Worm (Caenorhabditis elegans) whole organism, L4/young adult: ENCODE data around the gene F58D2.5.

Experiments
- W03F9.2 ChIP-seq: fragments of 150-350 bp; optimal IDR thresholded peaks from 2 replicates; lab custom pipeline; 2014; ENCODE audit warnings: missing biosample characterization, missing genetic modification characterization
- dao-5 ChIP-seq: sonication (generic microtip); optimal IDR thresholded peaks from 2 replicates; lab custom pipeline; 2016; ENCODE audit warnings: missing genotype, missing genetic modification characterization, moderate library complexity, missing compliant biosample characterization
- him-1 ChIP-seq: sonication (generic microtip); optimal IDR thresholded peaks from 2 replicates; lab custom pipeline; 2016; ENCODE audit warnings: missing genotype, missing genetic modification reagents, missing genetic modification characterization, missing compliant biosample characterization

Gene F58D2.5

DNA sequence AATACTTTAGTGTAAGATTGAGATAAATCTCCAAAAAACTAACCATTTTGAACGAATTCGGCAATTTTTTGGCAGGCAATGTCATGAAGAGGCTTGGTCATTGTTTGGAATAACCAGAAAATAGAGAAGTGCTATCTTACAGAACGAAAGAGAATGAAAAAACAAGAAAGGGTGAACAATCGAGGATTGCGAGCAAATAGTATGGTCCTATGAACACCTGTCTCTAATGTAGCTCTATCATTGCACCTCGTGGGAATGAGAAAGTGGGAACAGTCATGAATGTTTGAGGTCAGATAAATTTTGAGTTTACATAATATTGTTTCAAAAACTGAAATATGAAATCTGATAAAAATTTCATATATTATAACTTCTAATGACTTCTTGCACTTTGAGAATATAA, 4.1 kb upstream of the F58D2.5 start, which contains the start of gene C48D1.1:
TSS of gene C48D1.1 (minus strand) at position 101 of the 400 bp plus-strand sequence.
- TF ChIP-seq dao-5 = no peak

DNA sequence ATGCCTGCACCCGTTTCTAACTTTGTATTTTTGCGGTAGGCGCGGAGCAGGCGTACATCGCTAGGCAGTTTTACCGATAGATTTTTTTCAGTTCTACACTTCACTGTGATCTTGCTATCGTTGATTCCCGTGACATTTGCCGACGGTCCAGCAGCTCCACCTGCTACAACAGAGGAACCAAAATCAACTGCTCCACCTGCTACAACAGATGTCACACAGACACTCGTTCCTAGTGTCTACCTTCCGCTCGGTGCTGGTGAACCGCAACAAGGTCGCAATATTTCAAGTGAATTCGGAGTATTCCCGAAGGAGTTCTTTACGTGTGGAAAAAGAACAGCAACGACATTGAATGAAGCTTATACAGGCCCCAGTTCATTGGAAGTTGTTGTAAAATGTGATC, 3.1 kb downstream of the F58D2.5 start:
- TF ChIP-seq W03F9.2 = no peak
- TF ChIP-seq him-1 = no peak
- TF ChIP-seq dao-5 = no peak

DNA sequence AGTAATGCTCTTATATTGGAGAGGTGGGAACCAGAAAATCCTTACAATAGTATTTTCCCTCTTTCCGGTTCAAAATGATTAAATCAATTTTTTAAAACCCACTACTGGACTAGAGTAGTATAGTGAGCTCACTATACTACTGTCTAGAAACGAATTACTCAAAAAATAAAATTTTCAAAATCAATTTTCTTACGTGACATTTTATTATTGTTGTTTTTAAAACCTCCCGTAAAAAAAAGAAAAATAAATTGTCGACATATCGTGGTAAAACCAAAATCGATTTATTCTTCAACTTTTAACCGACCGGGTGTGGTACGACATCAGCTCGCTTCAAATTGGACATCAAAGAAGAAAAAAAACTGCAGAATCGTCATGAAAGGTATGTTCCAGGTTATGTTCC, 3.7 kb downstream of the F58D2.5 start, which contains the start of gene F58D2.2:
TSS of gene F58D2.2 (plus strand) at position 301 of the 400 bp plus-strand sequence.
- TF ChIP-seq W03F9.2 = no peak
- TF ChIP-seq dao-5 = no peak
- no peak for TF ChIP-seq him-1

DNA sequence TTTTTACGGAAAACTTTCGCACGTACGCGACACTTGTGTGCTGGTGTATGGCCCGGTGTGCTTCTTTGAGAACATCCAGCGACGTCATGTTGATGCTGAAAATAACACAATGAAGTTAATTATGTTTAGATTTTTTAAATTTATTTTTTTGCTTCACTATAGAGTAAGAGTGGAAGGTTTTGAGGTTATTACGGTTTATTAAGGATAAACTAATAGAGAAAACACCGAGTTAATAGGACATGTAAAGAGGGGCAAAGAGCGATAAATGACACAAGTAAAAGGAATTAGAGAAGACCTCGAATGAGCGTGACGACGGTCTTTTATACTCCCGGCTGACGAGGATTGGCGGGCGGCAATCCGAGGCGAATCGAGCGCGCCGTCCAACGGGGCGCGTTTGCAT, 4.2 kb downstream of the F58D2.5 start, which contains the start of gene F58D2.4:
TSS of gene F58D2.4 (minus strand) at position 101 of the 400 bp plus-strand sequence.
- TF ChIP-seq him-1 (no peak), W03F9.2 (no peak), dao-5 (no peak)

DNA sequence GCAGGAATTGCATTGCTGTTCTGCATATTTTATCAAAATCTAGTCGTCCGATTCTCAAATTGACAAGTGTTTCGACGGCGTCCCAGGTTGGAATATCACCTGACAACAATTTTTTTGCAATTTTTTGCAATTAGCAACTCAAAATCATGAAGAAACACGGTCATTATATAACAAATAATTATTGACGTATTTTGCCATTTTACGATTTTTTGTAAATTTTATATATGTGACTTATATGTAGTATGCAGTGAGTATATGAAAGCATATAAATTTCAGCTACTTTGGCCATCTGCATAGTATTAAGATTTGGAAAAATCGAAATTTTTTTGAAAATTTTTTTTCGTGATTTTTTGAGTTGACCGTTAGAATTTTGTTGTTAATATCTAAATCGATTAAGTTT, 12.4 kb downstream of the F58D2.5 start, which contains the start of gene F58D2.3:
TSS of gene F58D2.3 (minus strand) at position 101 of the 400 bp plus-strand sequence.
- TF ChIP-seq him-1 = no peak
- no peak for TF ChIP-seq W03F9.2
- TF ChIP-seq dao-5 = no peak

DNA sequence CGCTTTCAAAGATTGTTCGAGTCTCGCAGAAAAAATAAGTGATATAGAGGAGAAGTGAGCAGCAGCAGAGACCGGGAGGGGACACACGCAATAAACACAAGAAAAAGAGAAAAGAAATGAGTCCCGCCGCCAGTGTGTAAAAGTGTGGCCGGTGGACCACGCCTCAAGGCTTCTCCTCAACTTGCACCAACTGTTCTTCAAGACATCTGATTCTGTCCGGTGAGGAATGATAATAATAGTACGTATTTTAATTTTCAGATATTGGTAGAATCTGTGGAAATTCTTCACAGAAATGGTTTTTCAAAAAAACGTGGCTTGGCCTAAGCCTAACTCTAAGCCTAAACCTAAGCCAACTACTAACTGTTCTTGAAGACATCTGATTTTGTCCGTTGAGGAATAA, 13.8 kb downstream of the F58D2.5 start, which contains the start of gene lev-1:
TSS of gene lev-1 (minus strand) at position 101 of the 400 bp plus-strand sequence.
- TF ChIP-seq W03F9.2 = no peak
- TF ChIP-seq him-1 = no peak
- no peak for TF ChIP-seq dao-5

DNA sequence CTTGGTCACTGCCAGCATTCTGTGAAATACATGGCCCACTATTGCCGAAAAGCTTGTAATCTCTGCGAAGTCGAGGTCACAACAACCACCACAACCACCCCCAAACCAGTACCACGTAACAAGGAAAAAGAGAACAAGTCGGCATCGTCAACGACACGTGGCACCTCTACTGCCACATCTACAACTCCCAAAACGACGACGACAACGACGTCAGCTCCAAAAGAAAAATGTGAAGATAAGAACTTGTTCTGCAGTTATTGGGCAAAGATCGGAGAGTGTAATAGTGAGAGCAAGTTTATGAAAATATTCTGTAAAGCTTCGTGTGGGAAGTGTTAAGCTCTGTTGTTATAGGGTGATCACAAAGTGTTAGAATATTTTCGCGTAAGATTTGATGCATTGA, 19.8 kb downstream of the F58D2.5 start:
- TF ChIP-seq him-1 = no peak
- no peak for TF ChIP-seq dao-5
- no peak for TF ChIP-seq W03F9.2

DNA sequence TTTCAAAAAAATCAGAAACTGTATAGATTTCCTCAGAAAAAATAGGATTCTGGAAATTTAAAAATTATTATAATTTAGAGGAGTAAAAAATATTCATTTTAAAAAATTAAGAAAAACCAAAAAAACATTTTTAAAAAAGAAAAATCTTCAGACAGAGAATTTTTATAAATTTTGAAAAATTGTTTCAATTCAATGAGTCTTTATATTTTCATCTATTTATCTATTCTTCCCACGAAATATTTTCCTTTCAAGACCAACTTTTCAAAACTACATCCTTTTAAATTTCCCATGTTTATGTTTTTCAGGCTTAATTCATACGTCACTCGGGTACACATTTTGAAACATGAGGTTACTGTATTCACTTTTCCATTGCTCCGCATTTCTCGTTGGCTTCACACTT, 22.9 kb downstream of the F58D2.5 start, which contains the start of gene nas-14:
TSS of gene nas-14 (plus strand) at position 301 of the 400 bp plus-strand sequence.
- no peak for TF ChIP-seq him-1
- no peak for TF ChIP-seq W03F9.2
- no peak for TF ChIP-seq dao-5

DNA sequence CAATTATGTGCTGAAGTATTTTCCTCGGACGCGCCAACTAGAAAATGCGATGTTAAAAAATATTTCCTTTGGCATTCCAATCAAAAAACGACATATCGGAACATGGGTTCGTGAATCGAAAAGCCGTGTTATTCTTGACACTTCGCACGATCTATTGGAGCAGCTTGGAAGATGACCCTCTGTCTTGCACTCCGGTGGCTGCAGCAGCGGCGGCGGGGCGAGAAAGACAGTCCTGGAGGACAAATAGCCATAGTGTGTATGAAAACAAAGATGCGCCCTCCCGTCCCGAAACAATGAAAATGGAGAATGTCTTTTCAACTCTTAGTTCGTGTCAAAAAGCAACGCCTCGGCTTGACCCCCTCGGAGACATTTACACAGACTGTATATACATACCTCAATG, 25.6 kb downstream of the F58D2.5 start:
- no peak for TF ChIP-seq dao-5
- TF ChIP-seq him-1 = no peak
- TF ChIP-seq W03F9.2 = no peak

DNA sequence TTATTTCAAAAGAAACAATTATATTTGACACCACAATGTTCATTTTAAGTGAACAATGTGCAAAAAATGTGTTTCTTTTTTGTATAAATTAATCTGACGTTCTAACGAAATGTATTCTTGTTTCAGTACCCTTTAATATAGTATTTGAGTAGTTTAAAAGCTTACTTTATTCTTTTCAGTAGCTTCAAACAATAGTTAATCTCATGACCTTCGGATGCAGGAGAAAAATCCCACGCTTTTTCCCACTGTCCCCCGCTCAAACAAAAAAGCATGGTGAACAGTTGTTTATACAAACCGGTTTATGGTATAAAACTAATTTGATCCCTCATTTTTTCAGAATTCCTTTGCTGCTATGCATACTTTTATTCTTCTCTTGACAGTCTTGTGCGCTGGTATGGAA, 28.0 kb downstream of the F58D2.5 start, which contains the start of gene scl-14:
TSS of gene scl-14 (plus strand) at position 301 of the 400 bp plus-strand sequence.
- TF ChIP-seq dao-5 = no peak
- TF ChIP-seq him-1 = no peak
- TF ChIP-seq W03F9.2 = no peak

DNA sequence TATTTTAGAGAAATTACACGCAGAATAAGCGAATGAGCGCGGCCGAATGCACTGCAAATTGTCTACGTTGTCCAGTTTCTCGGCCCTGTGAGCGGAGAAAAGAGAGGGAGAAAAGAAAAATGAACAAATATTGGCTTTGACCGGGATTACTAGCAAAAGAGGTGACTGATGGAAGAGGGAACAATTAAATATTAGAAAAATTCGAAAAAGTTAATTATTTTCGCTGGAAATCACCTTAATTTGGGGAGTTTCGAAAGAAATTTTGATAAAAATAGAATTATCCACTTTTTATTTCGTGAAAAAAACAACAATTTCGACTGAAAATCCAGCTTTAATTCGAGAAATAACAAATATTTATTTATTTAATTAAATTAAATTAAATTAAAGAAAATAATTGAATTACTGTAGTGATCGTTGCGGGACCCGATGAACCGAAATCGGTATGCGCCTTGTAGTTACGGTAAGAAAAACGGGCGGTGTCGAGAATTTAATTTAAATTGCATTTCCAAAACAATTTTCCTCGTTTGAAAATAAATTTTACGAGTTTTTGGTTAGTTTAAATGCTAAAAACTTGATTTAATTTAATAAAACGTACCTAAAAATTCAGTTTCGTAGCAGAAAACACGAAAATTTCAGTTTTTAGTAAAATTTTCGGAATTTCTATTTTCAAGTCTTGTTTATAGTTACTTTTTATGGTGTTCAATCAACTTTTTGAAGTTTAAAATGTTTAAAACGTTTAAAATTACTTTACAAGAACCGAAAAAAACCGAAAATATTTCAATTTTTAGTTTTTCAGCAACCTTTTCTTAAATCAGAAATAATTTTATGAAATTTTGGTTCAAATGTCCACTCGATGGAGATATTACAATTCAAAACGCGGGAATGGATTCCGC, 38.5 kb downstream of the F58D2.5 start, which contains the start of the genes crld-1 and msh-5:
TSS of gene crld-1 (minus strand) at position 51 of the 893 bp plus-strand sequence.
TSS of gene msh-5 (plus strand) at position 843 of the 893 bp plus-strand sequence.
- TF ChIP-seq dao-5 (no peak), him-1 (no peak), W03F9.2 (no peak)

DNA sequence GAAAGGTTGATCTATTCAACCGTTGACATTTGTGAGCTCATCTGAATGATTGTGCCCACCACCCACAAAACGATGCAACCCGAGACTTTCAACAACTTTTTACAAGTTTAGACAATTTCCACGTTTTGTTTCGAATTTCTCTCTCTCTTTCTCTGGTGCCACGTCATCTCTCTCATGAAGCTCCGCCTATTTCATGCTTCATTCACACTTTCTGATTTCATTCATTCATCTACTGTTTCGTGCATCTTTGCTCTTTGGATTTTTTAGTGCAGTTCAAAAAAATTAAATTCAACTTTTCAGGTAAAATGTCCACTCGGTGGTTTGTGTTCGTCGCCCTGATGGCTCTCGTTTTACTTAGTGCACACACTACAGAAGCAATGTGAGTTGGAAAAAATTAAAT, 43.9 kb downstream of the F58D2.5 start, which contains the start of gene nlp-79:
TSS of gene nlp-79 (plus strand) at position 301 of the 400 bp plus-strand sequence.
- TF ChIP-seq dao-5 (no peak), W03F9.2 (no peak), him-1 (no peak)

DNA sequence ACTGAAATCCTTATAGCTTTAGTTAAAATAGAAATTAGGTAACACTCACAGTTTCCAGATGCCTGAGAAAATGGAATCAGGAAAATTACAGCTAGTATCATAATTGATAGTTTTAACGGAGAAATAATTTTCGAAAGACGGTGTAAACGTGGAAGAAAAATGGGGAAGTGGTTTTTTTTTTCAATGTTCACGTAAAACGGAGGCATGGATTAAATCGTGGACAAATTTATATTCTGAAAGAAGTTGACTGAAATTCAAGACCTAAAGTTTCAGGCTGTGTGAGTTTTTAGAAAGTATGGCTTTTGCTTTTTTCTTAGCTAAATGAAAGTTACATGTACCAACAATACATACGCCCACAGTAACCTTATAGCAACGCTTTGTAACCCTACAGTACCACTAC, 50.9 kb downstream of the F58D2.5 start, which contains the start of gene spe-43:
TSS of gene spe-43 (minus strand) at position 101 of the 400 bp plus-strand sequence.
- TF ChIP-seq dao-5 (no peak), W03F9.2 (no peak), him-1 (no peak)
